In the genomic region with DNA sequence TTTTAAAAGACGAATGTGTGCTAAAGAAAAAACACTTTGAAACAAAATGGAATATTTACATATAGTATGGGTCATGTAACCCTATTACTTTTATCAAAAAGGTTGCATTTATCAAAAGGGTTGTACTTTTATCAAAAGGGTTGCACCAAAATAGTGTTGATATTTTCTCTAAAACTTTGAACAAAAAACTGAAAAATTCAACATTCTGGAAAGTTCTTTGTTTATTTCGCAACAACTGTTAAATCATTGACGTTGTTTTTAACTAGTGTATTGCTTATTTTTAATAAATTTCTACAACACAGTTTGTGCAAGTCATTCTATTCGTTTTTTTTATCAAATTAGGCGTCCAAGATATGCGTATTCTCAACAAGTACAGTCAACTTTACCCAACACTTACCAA, we compare ENCODE assay signal across 4 worm cellular contexts.
A peak's percentile ranks its signal among the peaks of the same experiment; 100 is the strongest.
TF ChIP-seq lines count a peak whose summit lies in the region.

A gene (plus strand): TSS at position 266 of the 400 bp plus-strand sequence.
A gene (plus strand): TSS at position 277 of the 400 bp plus-strand sequence.

TF ChIP-seq in whole organism, L2 larva, 48 proteins besides CTCF, POLR2A, EP300 and RAD21:
- TF ChIP-seq unc-55 (GFP tag; optimal IDR thresholded peaks at IDR 0.05; lab: Kevin White, UChicago) = peak; percentile 2
- no peak for TF ChIP-seq dmd-4 (tag; optimal IDR thresholded peaks at IDR 0.05; lab: Kevin White, UChicago)
- TF ChIP-seq ceh-82 (tag; optimal IDR thresholded peaks at IDR 0.05; lab: Kevin White, UChicago) = no peak

TF ChIP-seq in whole organism, L3 larva, 47 proteins besides CTCF, POLR2A, EP300 and RAD21:
- TF ChIP-seq pha-4 (tag; optimal IDR thresholded peaks at IDR 0.05; lab: Kevin White, UChicago) (peak; percentile 7), nhr-12 (tag; optimal IDR thresholded peaks at IDR 0.05; lab: Kevin White, UChicago) (no peak), elt-2 (tag; optimal IDR thresholded peaks at IDR 0.05; lab: Kevin White, UChicago) (peak; percentile 2)
TF ChIP-seq in whole organism, L3 larva: peak in this region for 2.

TF ChIP-seq in whole organism, L4 larva, 104 proteins besides CTCF, POLR2A, EP300 and RAD21:
- TF ChIP-seq daf-16 (GFP tag; optimal IDR thresholded peaks at IDR 0.05; lab: Kevin White, UChicago) (no peak), daf-16 (tag; optimal IDR thresholded peaks at IDR 0.05; lab: Kevin White, UChicago) (peak; percentile 68), dve-1 (tag; optimal IDR thresholded peaks at IDR 0.05; lab: Kevin White, UChicago; ENCODE audit: insufficient read depth) (peak; percentile 8), pqm-1 (tag; optimal IDR thresholded peaks at IDR 0.05; lab: Kevin White, UChicago) (peak; percentile 9), ztf-11 (tag; optimal IDR thresholded peaks at IDR 0.05; lab: Kevin White, UChicago) (no peak)

TF ChIP-seq in whole organism, young adult, 124 proteins besides CTCF, POLR2A, EP300 and RAD21:
- TF ChIP-seq unc-62 (GFP tag; optimal IDR thresholded peaks at IDR 0.05; lab: Kevin White, UChicago) (no peak), cebp-1 (GFP tag; IDR thresholded peaks at IDR 0.05; lab: Robert Waterston, UW) (peak; percentile 39; the same call in 1 of the 2 replicates), cebp-1 (tag; optimal IDR thresholded peaks at IDR 0.05; lab: Kevin White, UChicago) (peak; percentile 73), madf-10 (tag; optimal IDR thresholded peaks at IDR 0.05; lab: Kevin White, UChicago) (no peak), sptf-2 (GFP tag; optimal IDR thresholded peaks at IDR 0.05; lab: Kevin White, UChicago) (no peak)
